Fruit fly (Drosophila melanogaster): ENCODE results near the gene CG9705.
A peak's percentile ranks its signal among the peaks of the same experiment; 100 is the strongest.

Gene CG9705

dm6 chr3L:16801499-16802452 is 21.9 kb downstream of the CG9705 start (continued):
- TF ChIP-seq Dref (GFP tag; IDR thresholded peaks at IDR 0.05) (no peak), Hr3 (GFP tag; optimal IDR thresholded peaks at IDR 0.05) (peak; percentile 49), ftz-f1 (GFP tag; optimal IDR thresholded peaks at IDR 0.05) (no peak), CG7928 (GFP tag; optimal IDR thresholded peaks at IDR 0.05) (no peak), chm (GFP tag; IDR thresholded peaks at IDR 0.05) (no peak; the same call in 1 of the 2 replicates), CG13624 (GFP tag; optimal IDR thresholded peaks at IDR 0.05) (peak; percentile 12), unc-4 (GFP tag; IDR thresholded peaks at IDR 0.05; ENCODE audit: partially characterized antibody) (no peak), CG11504 (tag; optimal IDR thresholded peaks at IDR 0.05) (peak; percentile 70), zen (tag; optimal IDR thresholded peaks at IDR 0.05) (peak; percentile 54), amos (GFP tag; IDR thresholded peaks at IDR 0.05; ENCODE audit: partially characterized antibody) (no peak), phol (tag; optimal IDR thresholded peaks at IDR 0.05) (peak; percentile 70), esg (GFP tag; conservative IDR thresholded peaks at IDR 0.05) (no peak), CG11695 (GFP tag; IDR thresholded peaks at IDR 0.05) (peak; percentile 73), CG2678 (tag; optimal IDR thresholded peaks at IDR 0.05) (peak; percentile 76), cad (GFP tag; optimal IDR thresholded peaks at IDR 0.05) (no peak), Dip2 (GFP tag; IDR thresholded peaks at IDR 0.05) (no peak), Vsx1 (GFP tag; optimal IDR thresholded peaks at IDR 0.05) (no peak), dysf (GFP tag; IDR thresholded peaks at IDR 0.05) (peak; percentile 67), Mes4 (GFP tag; optimal IDR thresholded peaks at IDR 0.05) (no peak), ind (GFP tag; optimal IDR thresholded peaks at IDR 0.05) (peak; percentile 51), ase (GFP tag; IDR thresholded peaks at IDR 0.05) (no peak), CG14860 (GFP tag; IDR thresholded peaks at IDR 0.05; ENCODE audit: partially characterized antibody) (no peak), CG14014 (GFP tag; IDR thresholded peaks at IDR 0.05) (0 out of 2 replicates have a peak, but pooled peaks have one; percentile 42), CG7839 (tag; optimal IDR thresholded peaks at IDR 0.05) (peak; percentile 65), Ada2b (GFP tag; IDR thresholded peaks at IDR 0.05) (peak; percentile 28; the same call in 1 of the 2 replicates), H15 (GFP tag; IDR thresholded peaks at IDR 0.05) (no peak), Dfd (GFP tag; optimal IDR thresholded peaks at IDR 0.05) (no peak), Spps (tag; optimal IDR thresholded peaks at IDR 0.05) (peak; percentile 37), slou (GFP tag; optimal IDR thresholded peaks at IDR 0.05) (peak; percentile 38), CG11093 (GFP tag; IDR thresholded peaks at IDR 0.05) (no peak), Mrtf (GFP tag; IDR thresholded peaks at IDR 0.05) (no peak), kay (GFP tag; optimal IDR thresholded peaks at IDR 0.05) (no peak), D19A (tag; optimal IDR thresholded peaks at IDR 0.05) (peak; percentile 42), CG17385 (GFP tag; optimal IDR thresholded peaks at IDR 0.05) (peak; percentile 29), CG7372 (GFP tag; IDR thresholded peaks at IDR 0.05) (no peak; the same call in 1 of the 2 replicates), trh (GFP tag; optimal IDR thresholded peaks at IDR 0.05) (no peak), CG15073 (GFP tag; optimal IDR thresholded peaks at IDR 0.05) (no peak), CG10979 (tag; optimal IDR thresholded peaks at IDR 0.05) (peak; percentile 80), NFAT (GFP tag; IDR thresholded peaks at IDR 0.05) (no peak), wek (GFP tag; optimal IDR thresholded peaks at IDR 0.05) (no peak), Ets65A (GFP tag) (peak; percentile 80), dmrt99B (tag; optimal IDR thresholded peaks at IDR 0.05) (peak; percentile 49), D19B (GFP tag; optimal IDR thresholded peaks at IDR 0.05) (peak; percentile 97), CG9817 (tag; optimal IDR thresholded peaks at IDR 0.05) (no peak), chn (GFP tag; optimal IDR thresholded peaks at IDR 0.05) (peak; percentile 38), Ravus (GFP tag; IDR thresholded peaks at IDR 0.05) (no peak), Hsf (GFP tag; optimal IDR thresholded peaks at IDR 0.05) (peak; percentile 57), vvl (GFP tag; IDR thresholded peaks at IDR 0.05) (peak; percentile 69; the same call in 1 of the 2 replicates), CG12769 (tag; optimal IDR thresholded peaks at IDR 0.05) (peak; percentile 91)

All from whole organism, embryonic.